Fruit fly (Drosophila melanogaster) whole organism, embryonic: ENCODE measurements around the gene Rad60.

Experiments
- ATbp ChIP-seq: fragments of 200-800 bp; sonication (Bioruptor generic); optimal IDR thresholded peaks from 2 replicates; lab custom pipeline; 2017; ENCODE audit warnings: missing biosample characterization, mild to moderate bottlenecking, missing genetic modification characterization, missing genetic modification reagents
- Antp ChIP-seq: fragments of 200-800 bp; sonication (Bioruptor generic); optimal IDR thresholded peaks from 3 replicates; lab custom pipeline; 2016; ENCODE audit warnings: missing biosample characterization, missing genetic modification characterization
- Atf-2 ChIP-seq: fragments of 200-800 bp; sonication (Bioruptor generic); optimal IDR thresholded peaks from 2 replicates; lab custom pipeline; 2016; ENCODE audit warnings: missing biosample characterization, missing genetic modification characterization
- B-H1 ChIP-seq: fragments of 200-800 bp; sonication (Bioruptor generic); IDR thresholded peaks from 3 replicates; pipeline ENCODE4 v1.3.6; 2022; ENCODE audit warnings: missing biosample characterization, missing genetic modification characterization
- BEAF-32 ChIP-seq: fragments of 200-800 bp; sonication (Bioruptor generic); optimal IDR thresholded peaks from 3 replicates; lab custom pipeline; 2017; ENCODE audit warnings: missing biosample characterization, missing genetic modification characterization, mild to moderate bottlenecking, moderate library complexity, missing genetic modification reagents
- CG10366 ChIP-seq: fragments of 200-800 bp; sonication (Bioruptor generic); IDR thresholded peaks from 2 replicates; pipeline ENCODE4 v1.3.6; 2022; ENCODE audit warnings: missing biosample characterization, missing genetic modification characterization
- CG12219 ChIP-seq: fragments of 200-800 bp; sonication (Bioruptor generic); optimal IDR thresholded peaks from 3 replicates; lab custom pipeline; 2018; ENCODE audit warnings: missing biosample characterization, mild to moderate bottlenecking, missing genetic modification characterization
- CG12942 ChIP-seq: fragments of 200-800 bp; sonication (Bioruptor generic); optimal IDR thresholded peaks from 3 replicates; lab custom pipeline; 2016; ENCODE audit warnings: missing biosample characterization, missing genetic modification characterization
- CG15011 ChIP-seq: fragments of 200-800 bp; sonication (Bioruptor generic); optimal IDR thresholded peaks from 3 replicates; lab custom pipeline; 2018; ENCODE audit warnings: missing biosample characterization, mild to moderate bottlenecking, missing genetic modification characterization
- CG16815 ChIP-seq: fragments of 200-800 bp; sonication (Bioruptor generic); optimal IDR thresholded peaks from 3 replicates; lab custom pipeline; 2017; ENCODE audit warnings: missing biosample characterization, mild to moderate bottlenecking, missing genetic modification characterization
- CG2199 ChIP-seq: fragments of 200-800 bp; sonication (Bioruptor generic); IDR thresholded peaks from 3 replicates; pipeline ENCODE4 v1.3.6; 2022; ENCODE audit warnings: missing biosample characterization, missing genetic modification characterization
- CG31224 ChIP-seq: fragments of 200-800 bp; sonication (Bioruptor generic); IDR thresholded peaks from 2 replicates; pipeline ENCODE4 v1.3.6; 2022; ENCODE audit warnings: missing biosample characterization, missing genetic modification characterization
- CG32772 ChIP-seq: fragments of 200-800 bp; sonication (Bioruptor generic); IDR thresholded peaks from 2 replicates; pipeline ENCODE4 v1.3.6; 2022; ENCODE audit warnings: missing biosample characterization, missing genetic modification characterization
- CG3407 ChIP-seq: fragments of 200-800 bp; sonication (Bioruptor generic); optimal IDR thresholded peaks from 2 replicates; lab custom pipeline; 2018; ENCODE audit warnings: missing biosample characterization, mild to moderate bottlenecking, missing genetic modification characterization
- CG34224 ChIP-seq: fragments of 200-800 bp; sonication (Bioruptor generic); IDR thresholded peaks from 3 replicates; pipeline ENCODE4 v1.3.6; 2022; ENCODE audit warnings: missing biosample characterization, missing genetic modification characterization; ENCODE audit not compliant: partially characterized antibody
- CG5180 ChIP-seq: fragments of 200-800 bp; sonication (Bioruptor generic); optimal IDR thresholded peaks from 3 replicates; lab custom pipeline; 2017; ENCODE audit warnings: missing biosample characterization, missing genetic modification characterization, mild to moderate bottlenecking, moderate library complexity, missing genetic modification reagents
- CG6854 ChIP-seq: fragments of 200-800 bp; sonication (Bioruptor generic); optimal IDR thresholded peaks from 3 replicates; lab custom pipeline; 2017; ENCODE audit warnings: missing biosample characterization, mild to moderate bottlenecking, missing genetic modification characterization
- CG7987 ChIP-seq: fragments of 200-800 bp; sonication (Bioruptor generic); optimal IDR thresholded peaks from 2 replicates; lab custom pipeline; 2018; ENCODE audit warnings: missing biosample characterization, mild to moderate bottlenecking, missing genetic modification characterization, moderate library complexity
- CG8359 ChIP-seq: fragments of 200-800 bp; sonication (Bioruptor generic); optimal IDR thresholded peaks from 2 replicates; lab custom pipeline; 2017; ENCODE audit warnings: missing biosample characterization, mild to moderate bottlenecking, missing genetic modification characterization, borderline replicate concordance
- CG8924 ChIP-seq: fragments of 200-800 bp; optimal IDR thresholded peaks from 3 replicates; lab custom pipeline; 2019; ENCODE audit warnings: missing biosample characterization, mild to moderate bottlenecking, missing genetic modification characterization, moderate library complexity
- CrebB ChIP-seq: fragments of 200-800 bp; sonication (Bioruptor generic); optimal IDR thresholded peaks from 3 replicates; lab custom pipeline; 2018; ENCODE audit warnings: missing biosample characterization, mild to moderate bottlenecking, missing genetic modification characterization
- Eip74EF ChIP-seq, 2 experiments: fragments of 200-800 bp in 1 of 2; fragments of >200 bp in 1 of 2; sonication (Bioruptor generic) in 1 of 2; optimal IDR thresholded peaks; 2 replicates each; lab custom pipeline; 2017 to 2019; ENCODE audit warnings: missing biosample characterization in 2 of 2, missing genetic modification characterization in 2 of 2, mild to moderate bottlenecking in 1 of 2, moderate library complexity in 1 of 2
- GATAe ChIP-seq: fragments of 200-800 bp; sonication (Bioruptor generic); conservative IDR thresholded peaks from 2 replicates; pipeline ENCODE4 v1.3.6; 2022; ENCODE audit warnings: missing biosample characterization, missing genetic modification characterization
- HLH3B ChIP-seq: fragments of 200-800 bp; sonication (Bioruptor generic); IDR thresholded peaks from 2 replicates; pipeline ENCODE4 v1.3.6; 2022; ENCODE audit warnings: missing biosample characterization, missing genetic modification characterization
- HLH4C ChIP-seq: fragments of 200-800 bp; sonication (Bioruptor generic); IDR thresholded peaks from 3 replicates; pipeline ENCODE4 v1.3.6; 2022; ENCODE audit warnings: missing biosample characterization, missing genetic modification characterization; ENCODE audit not compliant: partially characterized antibody
- Mad ChIP-seq: fragments of 200-800 bp; sonication (Bioruptor generic); optimal IDR thresholded peaks from 2 replicates; lab custom pipeline; 2016; ENCODE audit warnings: missing biosample characterization, missing genetic modification characterization
- Myb ChIP-seq: fragments of 200-800 bp; sonication (Bioruptor generic); optimal IDR thresholded peaks from 2 replicates; lab custom pipeline; 2016; ENCODE audit warnings: missing biosample characterization, missing genetic modification characterization
- Nf-YB ChIP-seq: fragments of 200-800 bp; sonication (Bioruptor generic); optimal IDR thresholded peaks from 3 replicates; lab custom pipeline; 2019; ENCODE audit warnings: missing biosample characterization, mild to moderate bottlenecking, missing genetic modification characterization, moderate library complexity
- Nf-YC ChIP-seq: fragments of 200-800 bp; optimal IDR thresholded peaks from 3 replicates; lab custom pipeline; 2019; ENCODE audit warnings: missing biosample characterization, mild to moderate bottlenecking, missing genetic modification characterization, moderate library complexity
- Ptx1 ChIP-seq: fragments of 200-800 bp; sonication (Bioruptor generic); IDR thresholded peaks from 2 replicates; pipeline ENCODE4 v1.3.6; 2022; ENCODE audit warnings: missing biosample characterization, missing genetic modification characterization
- Ravus ChIP-seq: fragments of 200-800 bp; sonication (Bioruptor generic); IDR thresholded peaks from 2 replicates; pipeline ENCODE4 v1.3.6; 2022; ENCODE audit warnings: missing biosample characterization, missing genetic modification characterization
- Rx ChIP-seq: fragments of 200-800 bp; sonication (Bioruptor generic); IDR thresholded peaks from 2 replicates; pipeline ENCODE4 v1.3.6; 2022; ENCODE audit warnings: missing biosample characterization, missing genetic modification characterization
- Sin3A ChIP-seq: fragments of >200 bp; optimal IDR thresholded peaks from 2 replicates; lab custom pipeline; 2018
- Six4 ChIP-seq: fragments of 200-800 bp; sonication (Bioruptor generic); optimal IDR thresholded peaks from 2 replicates; lab custom pipeline; 2016; ENCODE audit warnings: missing biosample characterization, missing genetic modification characterization
- Xrp1 ChIP-seq: fragments of 200-800 bp; sonication (Bioruptor generic); IDR thresholded peaks from 2 replicates; pipeline ENCODE4 v1.3.6; 2022; ENCODE audit warnings: missing biosample characterization, missing genetic modification characterization
- ab ChIP-seq: fragments of 200-800 bp; sonication (Bioruptor generic); optimal IDR thresholded peaks from 2 replicates; lab custom pipeline; 2016; ENCODE audit warnings: missing biosample characterization, missing genetic modification characterization
- ara ChIP-seq: fragments of 200-800 bp; sonication (Bioruptor generic); IDR thresholded peaks from 2 replicates; pipeline ENCODE4 v1.3.6; 2022; ENCODE audit warnings: missing biosample characterization, missing genetic modification characterization
- br ChIP-seq: fragments of >200 bp; optimal IDR thresholded peaks from 2 replicates; lab custom pipeline; 2017
- bsh ChIP-seq, 2 experiments: fragments of 200-800 bp; sonication (Bioruptor generic); optimal IDR thresholded peaks; 2 replicates each; lab custom pipeline; 2017 to 2018; ENCODE audit warnings: mild to moderate bottlenecking in 2 of 2, missing biosample characterization in 2 of 2, missing genetic modification characterization in 2 of 2, moderate library complexity in 1 of 2
- ci ChIP-seq: fragments of 200-800 bp; sonication (Bioruptor generic); IDR thresholded peaks from 3 replicates; pipeline ENCODE4 v1.3.6; 2022; ENCODE audit warnings: missing biosample characterization, missing genetic modification characterization
- esg ChIP-seq: fragments of 200-800 bp; sonication (Bioruptor generic); conservative IDR thresholded peaks from 2 replicates; pipeline ENCODE4 v1.3.6; 2022; ENCODE audit warnings: missing biosample characterization, missing genetic modification characterization
- exex ChIP-seq: fragments of 200-800 bp; sonication (Bioruptor generic); optimal IDR thresholded peaks from 4 replicates; lab custom pipeline; 2018; ENCODE audit warnings: missing biosample characterization, mild to moderate bottlenecking, missing genetic modification characterization, moderate library complexity
- fd3F ChIP-seq: fragments of 200-800 bp; sonication (Bioruptor generic); optimal IDR thresholded peaks from 2 replicates; lab custom pipeline; 2018; ENCODE audit warnings: missing biosample characterization, mild to moderate bottlenecking, missing genetic modification characterization, moderate library complexity
- gcm2 ChIP-seq: fragments of 200-800 bp; sonication (Bioruptor generic); optimal IDR thresholded peaks from 2 replicates; lab custom pipeline; 2016; ENCODE audit warnings: missing biosample characterization, missing genetic modification characterization
- ken ChIP-seq: fragments of 200-800 bp; sonication (Bioruptor generic); IDR thresholded peaks from 3 replicates; pipeline ENCODE4 v1.3.6; 2022; ENCODE audit warnings: missing biosample characterization, missing genetic modification characterization
- onecut ChIP-seq: fragments of 200-800 bp; sonication (Bioruptor generic); IDR thresholded peaks from 2 replicates; pipeline ENCODE4 v1.3.6; 2022; ENCODE audit warnings: missing biosample characterization, missing genetic modification characterization
- pnt ChIP-seq: fragments of 200-800 bp; sonication (Bioruptor generic); optimal IDR thresholded peaks from 3 replicates; lab custom pipeline; 2016; ENCODE audit warnings: missing biosample characterization, missing genetic modification characterization
- ranshi ChIP-seq: fragments of 200-800 bp; sonication (Bioruptor generic); IDR thresholded peaks from 2 replicates; pipeline ENCODE4 v1.3.6; 2022; ENCODE audit warnings: missing biosample characterization, missing genetic modification characterization
- row ChIP-seq: fragments of 200-800 bp; sonication (Bioruptor generic); IDR thresholded peaks from 3 replicates; pipeline ENCODE4 v1.3.6; 2022; ENCODE audit warnings: missing biosample characterization, missing genetic modification characterization
- seq ChIP-seq: fragments of 200-800 bp; sonication (Bioruptor generic); IDR thresholded peaks from 2 replicates; pipeline ENCODE4 v1.3.6; 2022; ENCODE audit warnings: missing biosample characterization, missing genetic modification characterization
- wek ChIP-seq: fragments of 200-800 bp; sonication (Bioruptor generic); optimal IDR thresholded peaks from 3 replicates; lab custom pipeline; 2018; ENCODE audit warnings: missing biosample characterization, mild to moderate bottlenecking, missing genetic modification characterization, moderate library complexity
- zf30C ChIP-seq: fragments of 200-800 bp; sonication (Bioruptor generic); optimal IDR thresholded peaks from 3 replicates; lab custom pipeline; 2018; ENCODE audit warnings: missing biosample characterization, mild to moderate bottlenecking, missing genetic modification characterization

The Rad60 gene

DNA sequence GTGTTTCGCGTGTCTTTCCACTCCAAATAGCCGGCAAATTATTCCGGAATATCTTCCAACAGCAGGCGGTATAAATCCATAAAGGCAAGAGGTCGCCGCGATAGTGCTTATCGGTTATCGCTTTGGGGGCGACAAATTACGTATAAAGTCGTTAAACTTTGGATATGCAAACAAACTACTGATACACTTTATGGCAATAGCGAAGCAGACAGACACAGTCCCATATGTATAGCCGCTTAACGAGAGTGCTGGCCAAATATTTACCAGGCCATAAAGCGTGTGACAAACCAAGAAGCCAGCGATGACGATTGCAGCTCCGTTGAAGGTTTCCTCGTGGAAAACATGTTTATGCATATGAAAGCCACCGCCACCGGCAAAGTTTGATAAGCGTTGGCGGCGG, 33.0 kb upstream of the Rad60 start (continued):
- no peak for TF ChIP-seq gcm2
- no peak for TF ChIP-seq CG3407 (GFP tag; lab: Kevin White, UChicago)
- TF ChIP-seq fd3F = peak; percentile 26
- TF ChIP-seq bsh (GFP tag; optimal IDR thresholded peaks at IDR 0.05; lab: Kevin White, UChicago) = peak in 1 of 2 experiments; percentile 8
- no peak for TF ChIP-seq CG10366 (GFP tag; lab: Robert Waterston, UW)
- no peak for TF ChIP-seq ara (GFP tag; lab: Robert Waterston, UW)
- TF ChIP-seq Myb = no peak
- no peak for TF ChIP-seq CG12942 (GFP tag; lab: Kevin White, UChicago)
- TF ChIP-seq GATAe (GFP tag; lab: Robert Waterston, UW) = no peak
- TF ChIP-seq pnt (GFP tag; lab: Kevin White, UChicago) = no peak
- TF ChIP-seq Nf-YB (GFP tag; lab: Kevin White, UChicago) = no peak
- no peak for TF ChIP-seq onecut
- TF ChIP-seq Eip74EF (GFP tag; optimal IDR thresholded peaks at IDR 0.05; lab: Kevin White, UChicago) = no peak
- peak; percentile 3 for TF ChIP-seq CG8359 (GFP tag; lab: Kevin White, UChicago)
- TF ChIP-seq CG6854 (GFP tag; lab: Kevin White, UChicago) = peak; percentile 36
- no peak for TF ChIP-seq CG32772 (GFP tag; lab: Robert Waterston, UW)
- no peak for TF ChIP-seq Xrp1
- peak; percentile 24 for TF ChIP-seq CG15011 (GFP tag; lab: Kevin White, UChicago)
- TF ChIP-seq HLH3B (GFP tag; lab: Robert Waterston, UW) = no peak
- no peak for TF ChIP-seq seq
- no peak for TF ChIP-seq HLH4C (GFP tag; lab: Robert Waterston, UW)
- no peak for TF ChIP-seq Antp (GFP tag; lab: Kevin White, UChicago)
- TF ChIP-seq ATbp (GFP tag; lab: Kevin White, UChicago) = peak; percentile 58
- TF ChIP-seq ab (GFP tag; lab: Kevin White, UChicago) = no peak
- TF ChIP-seq CG12219 (GFP tag; lab: Kevin White, UChicago) = peak; percentile 18
- no peak for TF ChIP-seq CG34224 (GFP tag; lab: Robert Waterston, UW)
- no peak for TF ChIP-seq BEAF-32 (GFP tag; lab: Kevin White, UChicago)
- no peak for TF ChIP-seq esg
- no peak for TF ChIP-seq br (lab: Kevin White, UChicago)
- no peak for TF ChIP-seq Mad (GFP tag; lab: Kevin White, UChicago)
- TF ChIP-seq zf30C (GFP tag; lab: Kevin White, UChicago) = no peak
- TF ChIP-seq CG8924 = no peak
- TF ChIP-seq exex (tag; lab: Kevin White, UChicago) = peak; percentile 46
- TF ChIP-seq B-H1 (GFP tag; lab: Robert Waterston, UW) = no peak
- TF ChIP-seq ci = peak; percentile 32; the same call in 1 of the 3 replicates
- no peak for TF ChIP-seq CG2199
- TF ChIP-seq ken = no peak
- TF ChIP-seq CG7987 (GFP tag; lab: Kevin White, UChicago) = peak; percentile 61
- peak; percentile 31 for TF ChIP-seq Nf-YC (tag; lab: Kevin White, UChicago)
- no peak for TF ChIP-seq Rx (GFP tag; lab: Robert Waterston, UW)
- peak; percentile 66 for TF ChIP-seq CrebB (tag; lab: Kevin White, UChicago)
- TF ChIP-seq Six4 (GFP tag; lab: Kevin White, UChicago) = no peak
- no peak for TF ChIP-seq ranshi (GFP tag; lab: Robert Waterston, UW)
- TF ChIP-seq wek (GFP tag; lab: Kevin White, UChicago) = peak; percentile 39
- TF ChIP-seq CG16815 = no peak
- TF ChIP-seq Ptx1 (GFP tag; lab: Robert Waterston, UW) = no peak
- no peak for TF ChIP-seq Atf-2 (GFP tag; lab: Kevin White, UChicago)
- TF ChIP-seq Sin3A (lab: Kevin White, UChicago) = no peak
- TF ChIP-seq CG5180 = no peak
- TF ChIP-seq CG31224 (GFP tag; lab: Robert Waterston, UW) = no peak
- no peak for TF ChIP-seq row (GFP tag; lab: Robert Waterston, UW)
- no peak for TF ChIP-seq Ravus (GFP tag; lab: Robert Waterston, UW)
